Fruit fly (Drosophila melanogaster) whole organism, prepupa: ENCODE results near the gene crp.
A peak's percentile ranks its signal among the peaks of the same experiment; 100 is the strongest.

ENCODE experiments used
- CG10631 ChIP-seq: fragments of 200-800 bp; sonication (Bioruptor generic); optimal IDR thresholded peaks from 2 replicates; lab custom pipeline; 2016; ENCODE audit warnings: missing biosample characterization, missing genetic modification characterization
- CG10669 ChIP-seq: fragments of 200-800 bp; sonication (Bioruptor generic); optimal IDR thresholded peaks from 3 replicates; lab custom pipeline; 2018; ENCODE audit warnings: missing biosample characterization, mild to moderate bottlenecking, missing genetic modification characterization, moderate library complexity
- CG11762 ChIP-seq: fragments of 200-800 bp; sonication (Bioruptor generic); optimal IDR thresholded peaks from 3 replicates; lab custom pipeline; 2016; ENCODE audit warnings: missing biosample characterization, missing genetic modification characterization; ENCODE audit not compliant: insufficient read depth
- CG1621 ChIP-seq: fragments of 200-800 bp; sonication (Bioruptor generic); optimal IDR thresholded peaks from 3 replicates; lab custom pipeline; 2018; ENCODE audit warnings: missing biosample characterization, mild to moderate bottlenecking, missing genetic modification characterization
- CG31627 ChIP-seq: fragments of 200-800 bp; sonication (Bioruptor generic); optimal IDR thresholded peaks from 3 replicates; lab custom pipeline; 2016; ENCODE audit warnings: missing biosample characterization, missing genetic modification characterization
- CG32006 ChIP-seq: fragments of 200-800 bp; sonication (Bioruptor generic); optimal IDR thresholded peaks from 3 replicates; lab custom pipeline; 2017; ENCODE audit warnings: missing biosample characterization, mild to moderate bottlenecking, missing genetic modification characterization
- CG34406 ChIP-seq: fragments of 200-800 bp; sonication (Bioruptor generic); optimal IDR thresholded peaks from 3 replicates; lab custom pipeline; 2016; ENCODE audit warnings: missing biosample characterization, missing genetic modification characterization
- CG3919 ChIP-seq: fragments of 200-800 bp; sonication (Bioruptor generic); optimal IDR thresholded peaks from 3 replicates; lab custom pipeline; 2016; ENCODE audit warnings: missing biosample characterization, missing genetic modification characterization
- CG6163 ChIP-seq: fragments of 200-800 bp; sonication (Bioruptor generic); IDR thresholded peaks from 3 replicates; pipeline ENCODE4 v1.3.6; 2022; ENCODE audit warnings: missing biosample characterization, missing genetic modification characterization
- CG6792 ChIP-seq: fragments of 200-800 bp; sonication (Bioruptor generic); optimal IDR thresholded peaks from 3 replicates; lab custom pipeline; 2016; ENCODE audit warnings: missing biosample characterization, missing genetic modification characterization
- CG6808 ChIP-seq: fragments of 200-800 bp; sonication (Bioruptor generic); optimal IDR thresholded peaks from 3 replicates; lab custom pipeline; 2017; ENCODE audit warnings: missing biosample characterization, missing genetic modification characterization, mild to moderate bottlenecking, moderate library complexity, missing genetic modification reagents
- CG6854 ChIP-seq: fragments of 200-800 bp; sonication (Bioruptor generic); optimal IDR thresholded peaks from 2 replicates; lab custom pipeline; 2017; ENCODE audit warnings: missing biosample characterization, mild to moderate bottlenecking, missing genetic modification characterization
- CG8319 ChIP-seq: fragments of 200-800 bp; sonication (Bioruptor generic); optimal IDR thresholded peaks from 3 replicates; lab custom pipeline; 2016; ENCODE audit warnings: missing biosample characterization, missing genetic modification characterization
- CG8632 ChIP-seq: fragments of 200-800 bp; sonication (Bioruptor generic); optimal IDR thresholded peaks from 3 replicates; lab custom pipeline; 2016; ENCODE audit warnings: missing biosample characterization, missing genetic modification characterization
- CG9139 ChIP-seq: fragments of 200-800 bp; sonication (Bioruptor generic); optimal IDR thresholded peaks from 3 replicates; lab custom pipeline; 2017; ENCODE audit warnings: missing biosample characterization, mild to moderate bottlenecking, missing genetic modification characterization
- Eip75B ChIP-seq: fragments of 200-800 bp; sonication (Bioruptor generic); optimal IDR thresholded peaks from 3 replicates; lab custom pipeline; 2016; ENCODE audit warnings: missing biosample characterization, missing genetic modification characterization
- Ets21C ChIP-seq: fragments of 200-800 bp; sonication (Bioruptor generic); optimal IDR thresholded peaks from 3 replicates; lab custom pipeline; 2016; ENCODE audit warnings: missing biosample characterization, missing genetic modification characterization
- Ets96B ChIP-seq: fragments of 200-800 bp; optimal IDR thresholded peaks from 2 replicates; lab custom pipeline; 2019; ENCODE audit warnings: missing biosample characterization, mild to moderate bottlenecking, missing genetic modification characterization, moderate library complexity
- Hr38 ChIP-seq: sonication (Bioruptor generic); optimal IDR thresholded peaks from 2 replicates; lab custom pipeline; 2016; ENCODE audit warnings: missing biosample characterization, missing genetic modification characterization
- Hr39 ChIP-seq: fragments of 200-800 bp; sonication (Bioruptor generic); optimal IDR thresholded peaks from 2 replicates; lab custom pipeline; 2016; ENCODE audit warnings: missing biosample characterization, missing genetic modification characterization
- Hr4 ChIP-seq: fragments of 200-800 bp; sonication (Bioruptor generic); optimal IDR thresholded peaks from 3 replicates; lab custom pipeline; 2016; ENCODE audit warnings: missing biosample characterization, missing genetic modification characterization
- Met ChIP-seq: fragments of 200-800 bp; sonication (Bioruptor generic); optimal IDR thresholded peaks from 3 replicates; lab custom pipeline; 2016; ENCODE audit warnings: missing biosample characterization, missing genetic modification characterization
- OdsH ChIP-seq: fragments of 200-800 bp; sonication (Bioruptor generic); optimal IDR thresholded peaks from 3 replicates; lab custom pipeline; 2016; ENCODE audit warnings: missing biosample characterization, missing genetic modification characterization
- Smox ChIP-seq: fragments of 200-800 bp; sonication (Bioruptor generic); optimal IDR thresholded peaks from 3 replicates; lab custom pipeline; 2016; ENCODE audit warnings: missing biosample characterization, missing genetic modification characterization
- Sox102F ChIP-seq: fragments of 200-800 bp; sonication (Bioruptor generic); optimal IDR thresholded peaks from 2 replicates; lab custom pipeline; 2016; ENCODE audit warnings: missing biosample characterization, mild to moderate bottlenecking, missing genetic modification characterization
- Sox15 ChIP-seq: fragments of 200-800 bp; sonication (Bioruptor generic); optimal IDR thresholded peaks from 3 replicates; lab custom pipeline; 2016; ENCODE audit warnings: missing biosample characterization, missing genetic modification characterization
- acj6 ChIP-seq: fragments of 200-800 bp; sonication (Bioruptor generic); optimal IDR thresholded peaks from 3 replicates; lab custom pipeline; 2016; ENCODE audit warnings: missing biosample characterization, missing genetic modification characterization
- cyc ChIP-seq: fragments of 200-800 bp; sonication (Bioruptor generic); optimal IDR thresholded peaks from 3 replicates; lab custom pipeline; 2016; ENCODE audit warnings: missing biosample characterization, missing genetic modification characterization
- dsx ChIP-seq: fragments of 200-800 bp; optimal IDR thresholded peaks from 3 replicates; lab custom pipeline; 2019; ENCODE audit warnings: missing biosample characterization, mild to moderate bottlenecking, missing genetic modification characterization, moderate library complexity; ENCODE audit not compliant: poor library complexity, severe bottlenecking
- esn ChIP-seq: fragments of 200-800 bp; sonication (Bioruptor generic); optimal IDR thresholded peaks from 2 replicates; lab custom pipeline; 2016; ENCODE audit warnings: missing biosample characterization, mild to moderate bottlenecking, missing genetic modification characterization, moderate library complexity
- fd85E ChIP-seq: fragments of 200-800 bp; sonication (Bioruptor generic); optimal IDR thresholded peaks from 3 replicates; lab custom pipeline; 2016; ENCODE audit warnings: missing biosample characterization, missing genetic modification characterization
- fkh ChIP-seq: fragments of 200-800 bp; sonication (Bioruptor generic); optimal IDR thresholded peaks from 3 replicates; lab custom pipeline; 2017; ENCODE audit warnings: missing biosample characterization, mild to moderate bottlenecking, missing genetic modification characterization, moderate library complexity
- pdm3 ChIP-seq: fragments of 200-800 bp; sonication (Bioruptor generic); optimal IDR thresholded peaks from 3 replicates; lab custom pipeline; 2016; ENCODE audit warnings: missing biosample characterization, missing genetic modification characterization
- salr ChIP-seq, 2 experiments: fragments of 200-800 bp; sonication (Bioruptor generic); optimal IDR thresholded peaks; 3 replicates each; lab custom pipeline; 2016 to 2018; ENCODE audit warnings: missing biosample characterization in 2 of 2, missing genetic modification characterization in 2 of 2, mild to moderate bottlenecking in 1 of 2
- ss ChIP-seq, 2 experiments: fragments of 200-800 bp; sonication (Bioruptor generic); optimal IDR thresholded peaks; 2 replicates in 1 of 2; 3 replicates in 1 of 2; lab custom pipeline; 2017 to 2018; ENCODE audit warnings: mild to moderate bottlenecking in 2 of 2, missing biosample characterization in 2 of 2, missing genetic modification characterization in 2 of 2, moderate library complexity in 1 of 2
- topi ChIP-seq: fragments of 200-800 bp; sonication (Bioruptor generic); optimal IDR thresholded peaks from 3 replicates; lab custom pipeline; 2016; ENCODE audit warnings: missing biosample characterization, missing genetic modification characterization

The crp gene

DNA sequence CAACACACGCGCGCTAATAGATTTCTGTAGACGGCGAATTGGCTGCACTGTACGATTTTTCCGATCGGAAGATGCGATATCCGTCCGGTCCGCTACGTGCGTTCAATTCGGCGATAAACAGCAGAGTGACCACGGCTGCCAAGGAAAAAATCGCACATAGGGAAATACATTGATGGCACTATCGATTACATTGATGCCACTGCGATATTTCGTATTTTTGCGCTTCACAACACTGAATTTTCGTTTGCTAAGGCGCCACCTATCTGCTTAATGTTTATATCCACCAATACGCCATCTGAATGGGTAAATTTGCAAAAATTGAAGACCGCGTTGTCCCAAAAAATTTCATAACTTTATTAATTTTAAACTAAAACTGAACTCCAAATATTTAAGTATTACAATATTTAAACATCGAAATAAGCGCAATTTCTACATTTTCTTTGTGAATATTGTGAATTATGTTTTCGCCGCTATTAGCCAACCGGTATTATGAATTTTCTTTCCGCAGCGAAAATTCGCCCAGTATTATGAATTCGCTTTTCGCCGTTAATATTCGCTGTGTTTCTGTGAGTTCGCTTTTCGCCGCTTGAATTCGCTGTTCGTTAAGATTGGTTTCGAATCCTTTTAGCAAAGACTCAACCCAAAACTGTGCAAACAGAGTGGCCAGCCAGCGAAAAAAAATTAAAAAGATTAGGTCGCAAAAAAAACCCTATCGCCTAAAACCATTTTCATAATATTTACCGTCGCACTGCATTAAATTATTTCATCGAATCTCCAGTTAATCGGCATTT lies at the start of gene crp, which contains the start of gene pkaap (continued):
- TF ChIP-seq pdm3 (GFP tag; lab: Kevin White, UChicago): peak; percentile 77
- no peak for TF ChIP-seq CG11762 (GFP tag; lab: Kevin White, UChicago)
- TF ChIP-seq Hr39 (GFP tag; lab: Kevin White, UChicago): peak; percentile 81
- TF ChIP-seq CG34406 (GFP tag; lab: Kevin White, UChicago): no peak
- peak; percentile 77 for TF ChIP-seq Smox (GFP tag; lab: Kevin White, UChicago)
- TF ChIP-seq CG3919 (GFP tag; lab: Kevin White, UChicago): peak; percentile 82
- TF ChIP-seq fkh: peak; percentile 94
- no peak for TF ChIP-seq CG8632 (GFP tag; lab: Kevin White, UChicago)
- TF ChIP-seq Ets21C (GFP tag; lab: Kevin White, UChicago): peak; percentile 60

DNA sequence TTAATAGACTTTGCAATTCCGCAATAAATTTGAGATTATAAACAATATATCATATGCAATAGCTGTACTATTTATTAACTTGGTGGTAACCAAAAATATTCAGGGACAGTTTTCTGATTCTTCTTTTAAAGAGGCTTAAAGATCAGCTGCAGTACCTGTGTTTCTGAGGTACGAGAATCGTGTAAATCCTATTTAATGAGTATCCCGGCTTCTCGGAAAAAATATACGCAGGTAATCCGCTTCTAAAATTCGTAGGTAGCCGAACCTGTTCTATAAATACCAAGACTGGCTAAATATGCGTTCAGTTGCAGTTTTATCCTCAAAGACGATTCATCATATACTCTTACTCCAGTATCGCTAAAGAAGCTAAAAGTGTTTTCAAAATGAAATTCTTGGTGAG lies 42.1 kb upstream of the crp start, which contains the start of gene CG4440:
Gene CG4440 (plus strand): TSS at position 301 of the 400 bp plus-strand sequence.
- TF ChIP-seq esn (GFP tag; lab: Kevin White, UChicago) (no peak), Hr4 (GFP tag; lab: Kevin White, UChicago) (no peak), fkh (no peak), ss (GFP tag; optimal IDR thresholded peaks at IDR 0.05; lab: Kevin White, UChicago) (no peak), dsx (GFP tag; lab: Kevin White, UChicago) (no peak), cyc (GFP tag; lab: Kevin White, UChicago) (no peak), CG8632 (GFP tag; lab: Kevin White, UChicago) (no peak), CG6792 (no peak), CG31627 (GFP tag; lab: Kevin White, UChicago) (no peak), CG11762 (GFP tag; lab: Kevin White, UChicago) (no peak), salr (GFP tag; optimal IDR thresholded peaks at IDR 0.05; lab: Kevin White, UChicago) (no peak), Sox102F (no peak), Met (GFP tag; lab: Kevin White, UChicago) (no peak), fd85E (GFP tag; lab: Kevin White, UChicago) (no peak), CG6808 (GFP tag; lab: Kevin White, UChicago) (no peak), Eip75B (GFP tag; lab: Kevin White, UChicago) (no peak)

DNA sequence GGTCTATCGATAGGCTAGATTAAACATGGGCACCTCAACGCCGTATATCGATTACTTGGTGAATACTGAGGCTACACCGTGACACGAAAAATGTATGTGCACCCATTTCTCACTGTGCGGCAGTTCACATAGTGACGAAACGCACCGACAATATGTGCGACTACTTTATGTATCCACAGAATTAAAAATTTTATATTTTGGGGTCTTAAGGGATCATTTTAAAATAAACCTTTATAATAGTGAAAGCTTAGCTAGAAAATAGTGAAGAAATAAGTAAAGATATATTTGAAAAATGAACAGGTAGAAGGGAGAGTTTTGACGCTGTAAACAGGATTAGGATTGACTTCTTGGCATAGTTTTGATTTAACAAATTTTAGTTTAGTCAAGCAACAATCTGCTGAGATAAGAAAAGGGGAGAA lies 41.6 kb upstream of the crp start, which contains the start of gene mRpL4:
Gene mRpL4 (minus strand): TSS at position 31 of the 419 bp plus-strand sequence.
- TF ChIP-seq acj6 (GFP tag; lab: Kevin White, UChicago): peak; percentile 39
- no peak for TF ChIP-seq Sox102F
- TF ChIP-seq CG8319 (GFP tag; lab: Kevin White, UChicago): peak; percentile 21
- TF ChIP-seq CG6854 (GFP tag; lab: Kevin White, UChicago): no peak
- no peak for TF ChIP-seq dsx (GFP tag; lab: Kevin White, UChicago)
- no peak for TF ChIP-seq OdsH (GFP tag; lab: Kevin White, UChicago)
- peak; percentile 73 for TF ChIP-seq Hr4 (GFP tag; lab: Kevin White, UChicago)
- TF ChIP-seq CG6792: peak; percentile 45
- no peak for TF ChIP-seq Ets96B
- no peak for TF ChIP-seq fd85E (GFP tag; lab: Kevin White, UChicago)
- TF ChIP-seq esn (GFP tag; lab: Kevin White, UChicago): no peak
- peak; percentile 11 for TF ChIP-seq Hr38 (GFP tag; lab: Kevin White, UChicago)
- peak; percentile 69 for TF ChIP-seq CG31627 (GFP tag; lab: Kevin White, UChicago)
- TF ChIP-seq CG32006 (GFP tag; lab: Kevin White, UChicago): no peak
- TF ChIP-seq CG9139: no peak
- TF ChIP-seq fkh: peak; percentile 59
- peak; percentile 56 for TF ChIP-seq CG10631 (GFP tag; lab: Kevin White, UChicago)
- no peak for TF ChIP-seq topi (GFP tag; lab: Kevin White, UChicago)
- peak; percentile 1 for TF ChIP-seq Sox15 (GFP tag; lab: Kevin White, UChicago)
- TF ChIP-seq Ets21C (GFP tag; lab: Kevin White, UChicago): peak; percentile 44
- no peak for TF ChIP-seq CG6163 (GFP tag; lab: Robert Waterston, UW)
- peak; percentile 52 for TF ChIP-seq CG1621 (tag; lab: Kevin White, UChicago)
- TF ChIP-seq CG10669 (GFP tag; lab: Kevin White, UChicago): no peak
